Fruit fly (Drosophila melanogaster) whole organism, prepupa: Measurements from ENCODE around the gene CG31810.
A peak's percentile ranks its signal among the peaks of the same experiment; 100 is the strongest.

Experiments used
- CG16779 ChIP-seq: fragments of 200-800 bp; sonication (Bioruptor generic); optimal IDR thresholded peaks from 3 replicates; lab custom pipeline; 2017; ENCODE audit warnings: missing biosample characterization, mild to moderate bottlenecking, missing genetic modification characterization
- CG6163 ChIP-seq: fragments of 200-800 bp; sonication (Bioruptor generic); IDR thresholded peaks from 3 replicates; pipeline ENCODE4 v1.3.6; 2022; ENCODE audit warnings: missing biosample characterization, missing genetic modification characterization
- CG6854 ChIP-seq: fragments of 200-800 bp; sonication (Bioruptor generic); optimal IDR thresholded peaks from 2 replicates; lab custom pipeline; 2017; ENCODE audit warnings: missing biosample characterization, mild to moderate bottlenecking, missing genetic modification characterization
- Gug ChIP-seq: fragments of 200-800 bp; sonication (Bioruptor generic); IDR thresholded peaks from 2 replicates; pipeline ENCODE4 v1.3.6; 2022; ENCODE audit warnings: missing biosample characterization, missing genetic modification characterization
- Sox15 ChIP-seq: fragments of 200-800 bp; sonication (Bioruptor generic); optimal IDR thresholded peaks from 3 replicates; lab custom pipeline; 2016; ENCODE audit warnings: missing biosample characterization, missing genetic modification characterization
- achi ChIP-seq: fragments of 200-800 bp; sonication (Bioruptor generic); optimal IDR thresholded peaks from 3 replicates; lab custom pipeline; 2016; ENCODE audit warnings: missing biosample characterization, missing genetic modification characterization
- net ChIP-seq: fragments of 200-800 bp; sonication (Bioruptor generic); optimal IDR thresholded peaks from 3 replicates; lab custom pipeline; 2016; ENCODE audit warnings: missing biosample characterization, missing genetic modification characterization
- vri ChIP-seq: fragments of 200-800 bp; sonication (Bioruptor generic); optimal IDR thresholded peaks from 3 replicates; lab custom pipeline; 2016; ENCODE audit warnings: missing biosample characterization, mild to moderate bottlenecking, missing genetic modification characterization

DNA sequence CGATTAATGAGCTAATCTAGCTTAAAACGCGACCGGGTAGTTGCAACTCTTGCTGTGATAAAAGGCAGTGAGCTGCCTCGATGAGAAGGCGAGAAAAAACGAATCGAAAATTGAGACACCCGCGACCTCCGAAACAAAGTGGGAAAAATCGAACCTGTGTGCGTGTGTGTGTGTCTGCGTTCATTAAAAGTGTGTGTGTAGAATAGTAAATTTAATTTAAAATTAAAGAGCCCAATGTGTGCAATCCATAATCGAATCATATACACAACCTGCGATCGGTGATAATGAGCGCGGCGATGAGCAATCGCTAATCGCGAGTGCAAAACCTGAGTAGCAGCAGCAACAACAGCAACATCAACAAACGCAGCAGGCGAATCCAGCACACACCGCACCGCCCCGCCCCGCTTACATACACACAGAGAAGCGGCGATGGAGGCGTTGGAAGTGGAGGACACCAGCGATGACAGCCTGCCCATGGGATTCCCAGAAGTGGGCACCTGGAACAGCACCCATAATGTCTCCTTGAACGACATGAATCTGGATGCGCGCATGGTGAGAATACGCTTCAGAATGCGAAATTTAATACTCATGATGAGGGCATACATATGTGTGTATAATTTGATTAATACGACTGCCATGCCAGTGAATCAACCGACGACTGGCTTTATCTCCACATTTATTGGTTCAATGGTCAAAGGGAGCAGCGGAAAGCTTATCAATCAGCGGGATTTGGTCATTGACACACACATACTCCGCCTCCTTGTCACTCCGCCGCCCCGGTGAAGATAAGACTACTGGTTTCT, 36.6 kb upstream of the CG31810 start:
- TF ChIP-seq CG6163 (GFP tag; lab: Robert Waterston, UW) = 0 out of 3 replicates have a peak, but pooled peaks have one; percentile 44
- TF ChIP-seq vri (GFP tag; lab: Kevin White, UChicago) = peak; percentile 59
- no peak for TF ChIP-seq Gug (GFP tag; lab: Robert Waterston, UW)
- TF ChIP-seq CG16779 (tag; lab: Kevin White, UChicago) = no peak
- no peak for TF ChIP-seq net (GFP tag; lab: Kevin White, UChicago)
- TF ChIP-seq Sox15 (GFP tag; lab: Kevin White, UChicago) = no peak
- TF ChIP-seq CG6854 = no peak
- no peak for TF ChIP-seq achi
